Fruit fly (Drosophila melanogaster) whole organism, embryonic: Measurements from ENCODE around the gene CG15412.

Source experiments
- Ada2b ChIP-seq: fragments of 200-800 bp; sonication (Bioruptor generic); IDR thresholded peaks from 2 replicates; pipeline ENCODE4 v1.3.6; 2022; ENCODE audit warnings: missing biosample characterization, missing genetic modification characterization
- Bgb ChIP-seq: fragments of 200-800 bp; sonication (Bioruptor generic); IDR thresholded peaks from 2 replicates; pipeline ENCODE4 v1.3.6; 2022; ENCODE audit warnings: missing biosample characterization, missing genetic modification characterization; ENCODE audit not compliant: partially characterized antibody
- Blimp-1 ChIP-seq: fragments of 200-800 bp; sonication (Bioruptor generic); optimal IDR thresholded peaks from 3 replicates; lab custom pipeline; 2018; ENCODE audit warnings: missing biosample characterization, missing genetic modification characterization, mild to moderate bottlenecking, moderate library complexity, missing genetic modification reagents
- CG10321 ChIP-seq: fragments of 200-800 bp; sonication (Bioruptor generic); IDR thresholded peaks from 2 replicates; pipeline ENCODE4 v1.3.6; 2022; ENCODE audit warnings: missing biosample characterization, missing genetic modification characterization
- CG11456 ChIP-seq: fragments of 200-800 bp; sonication (Bioruptor generic); IDR thresholded peaks from 3 replicates; pipeline ENCODE4 v1.3.6; 2022; ENCODE audit warnings: missing biosample characterization, missing genetic modification characterization
- CG12299 ChIP-seq: fragments of 200-800 bp; sonication (Bioruptor generic); optimal IDR thresholded peaks from 2 replicates; lab custom pipeline; 2018; ENCODE audit warnings: missing biosample characterization, mild to moderate bottlenecking, missing genetic modification characterization
- CG14014 ChIP-seq: fragments of 200-800 bp; sonication (Bioruptor generic); IDR thresholded peaks from 2 replicates; pipeline ENCODE4 v1.3.6; 2022; ENCODE audit warnings: missing biosample characterization, missing genetic modification characterization
- CG15011 ChIP-seq: fragments of 200-800 bp; sonication (Bioruptor generic); optimal IDR thresholded peaks from 3 replicates; lab custom pipeline; 2018; ENCODE audit warnings: missing biosample characterization, mild to moderate bottlenecking, missing genetic modification characterization
- CG15514 ChIP-seq: fragments of 200-800 bp; sonication (Bioruptor generic); optimal IDR thresholded peaks from 3 replicates; lab custom pipeline; 2017; ENCODE audit warnings: missing biosample characterization, missing genetic modification characterization, mild to moderate bottlenecking, moderate library complexity, missing genetic modification reagents
- CG2199 ChIP-seq: fragments of 200-800 bp; sonication (Bioruptor generic); IDR thresholded peaks from 3 replicates; pipeline ENCODE4 v1.3.6; 2022; ENCODE audit warnings: missing biosample characterization, missing genetic modification characterization
- CG2678 ChIP-seq: fragments of 200-800 bp; sonication (Bioruptor generic); optimal IDR thresholded peaks from 3 replicates; lab custom pipeline; 2019; ENCODE audit warnings: missing biosample characterization, mild to moderate bottlenecking, missing genetic modification characterization, moderate library complexity
- CG2875 ChIP-seq: fragments of 200-800 bp; sonication (Bioruptor generic); optimal IDR thresholded peaks from 2 replicates; lab custom pipeline; 2017; ENCODE audit warnings: missing biosample characterization, mild to moderate bottlenecking, missing genetic modification characterization, missing genetic modification reagents
- CG3065 ChIP-seq: fragments of 200-800 bp; sonication (Bioruptor generic); optimal IDR thresholded peaks from 2 replicates; lab custom pipeline; 2016; ENCODE audit warnings: missing biosample characterization, missing genetic modification characterization
- CG3281 ChIP-seq: fragments of 200-800 bp; sonication (Bioruptor generic); optimal IDR thresholded peaks from 3 replicates; lab custom pipeline; 2017; ENCODE audit warnings: missing biosample characterization, mild to moderate bottlenecking, missing genetic modification characterization
- CG34224 ChIP-seq: fragments of 200-800 bp; sonication (Bioruptor generic); IDR thresholded peaks from 3 replicates; pipeline ENCODE4 v1.3.6; 2022; ENCODE audit warnings: missing biosample characterization, missing genetic modification characterization; ENCODE audit not compliant: partially characterized antibody
- CG6683 ChIP-seq: fragments of 200-800 bp; sonication (Bioruptor generic); optimal IDR thresholded peaks from 2 replicates; lab custom pipeline; 2017; ENCODE audit warnings: missing biosample characterization, mild to moderate bottlenecking, missing genetic modification characterization, missing genetic modification reagents
- CG6765 ChIP-seq: fragments of 200-800 bp; sonication (Bioruptor generic); optimal IDR thresholded peaks from 3 replicates; lab custom pipeline; 2017; ENCODE audit warnings: missing biosample characterization, mild to moderate bottlenecking, missing genetic modification characterization
- CG7271 ChIP-seq: fragments of 200-800 bp; sonication (Bioruptor generic); optimal IDR thresholded peaks from 2 replicates; lab custom pipeline; 2018; ENCODE audit warnings: missing biosample characterization, mild to moderate bottlenecking, missing genetic modification characterization, moderate library complexity
- CG7786 ChIP-seq: fragments of 200-800 bp; sonication (Bioruptor generic); optimal IDR thresholded peaks from 2 replicates; lab custom pipeline; 2016; ENCODE audit warnings: missing biosample characterization, missing genetic modification characterization
- CG9609 ChIP-seq: fragments of 200-800 bp; sonication (Bioruptor generic); optimal IDR thresholded peaks from 3 replicates; lab custom pipeline; 2016; ENCODE audit warnings: missing biosample characterization, missing genetic modification characterization
- CTCF ChIP-seq: fragments of 200-800 bp; sonication (Bioruptor generic); optimal IDR thresholded peaks from 2 replicates; lab custom pipeline; 2017; ENCODE audit warnings: missing biosample characterization, mild to moderate bottlenecking, missing genetic modification characterization, moderate library complexity
- E2f1 ChIP-seq: fragments of 200-800 bp; sonication (Bioruptor generic); IDR thresholded peaks from 2 replicates; pipeline ENCODE4 v1.3.6; 2022; ENCODE audit warnings: missing biosample characterization, missing genetic modification characterization
- GATAe ChIP-seq: fragments of 200-800 bp; sonication (Bioruptor generic); conservative IDR thresholded peaks from 2 replicates; pipeline ENCODE4 v1.3.6; 2022; ENCODE audit warnings: missing biosample characterization, missing genetic modification characterization
- Med ChIP-seq: fragments of 200-800 bp; sonication (Bioruptor generic); peaks from one replicate; lab custom pipeline; 2016; ENCODE audit warnings: missing biosample characterization, missing genetic modification characterization, mild to moderate bottlenecking, inconsistent platforms, moderate library complexity
- Nf-YC ChIP-seq: fragments of 200-800 bp; optimal IDR thresholded peaks from 3 replicates; lab custom pipeline; 2019; ENCODE audit warnings: missing biosample characterization, mild to moderate bottlenecking, missing genetic modification characterization, moderate library complexity
- NfI ChIP-seq: fragments of 200-800 bp; sonication (Bioruptor generic); optimal IDR thresholded peaks from 3 replicates; lab custom pipeline; 2018; ENCODE audit warnings: missing biosample characterization, mild to moderate bottlenecking, missing genetic modification characterization, moderate library complexity
- Optix ChIP-seq: fragments of 200-800 bp; sonication (Bioruptor generic); IDR thresholded peaks from 3 replicates; pipeline ENCODE4 v1.3.6; 2022; ENCODE audit warnings: missing biosample characterization, missing genetic modification characterization
- PHDP ChIP-seq: fragments of 200-800 bp; sonication (Bioruptor generic); optimal IDR thresholded peaks from 3 replicates; lab custom pipeline; 2018; ENCODE audit warnings: missing biosample characterization, mild to moderate bottlenecking, missing genetic modification characterization, moderate library complexity
- Scr ChIP-seq: fragments of 200-800 bp; sonication (Bioruptor generic); IDR thresholded peaks from 2 replicates; pipeline ENCODE4 v1.3.6; 2022; ENCODE audit warnings: missing biosample characterization, missing genetic modification characterization; ENCODE audit not compliant: partially characterized antibody
- Side ChIP-seq: fragments of 200-800 bp; sonication (Bioruptor generic); optimal IDR thresholded peaks from 2 replicates; lab custom pipeline; 2016; ENCODE audit warnings: missing biosample characterization, missing genetic modification characterization
- Sin3A ChIP-seq: fragments of >200 bp; optimal IDR thresholded peaks from 2 replicates; lab custom pipeline; 2018
- Trl ChIP-seq, 3 experiments: fragments of >200 bp in 2 of 3; fragments of 200-800 bp in 1 of 3; sonication (Bioruptor generic) in 1 of 3; optimal IDR thresholded peaks; 2 replicates in 1 of 3; 3 replicates in 2 of 3; lab custom pipeline; 2016 to 2017; ENCODE audit warnings: missing biosample characterization in 1 of 3, missing genetic modification characterization in 1 of 3
- btn ChIP-seq: fragments of 200-800 bp; sonication (Bioruptor generic); optimal IDR thresholded peaks from 2 replicates; lab custom pipeline; 2016; ENCODE audit warnings: missing biosample characterization, missing genetic modification characterization
- cg ChIP-seq: fragments of 200-800 bp; sonication (Bioruptor generic); optimal IDR thresholded peaks from 3 replicates; lab custom pipeline; 2019; ENCODE audit warnings: missing biosample characterization, mild to moderate bottlenecking, missing genetic modification characterization, moderate library complexity
- crc ChIP-seq: fragments of 200-800 bp; sonication (Bioruptor generic); optimal IDR thresholded peaks from 2 replicates; lab custom pipeline; 2016; ENCODE audit warnings: missing biosample characterization, missing genetic modification characterization
- emc ChIP-seq: fragments of 200-800 bp; sonication (Bioruptor generic); optimal IDR thresholded peaks from 2 replicates; lab custom pipeline; 2016; ENCODE audit warnings: missing biosample characterization, missing genetic modification characterization
- fu2 ChIP-seq: fragments of 200-800 bp; sonication (Bioruptor generic); optimal IDR thresholded peaks from 2 replicates; lab custom pipeline; 2016; ENCODE audit warnings: missing biosample characterization, missing genetic modification characterization
- jing ChIP-seq: fragments of 200-800 bp; sonication (Bioruptor generic); optimal IDR thresholded peaks from 2 replicates; lab custom pipeline; 2018; ENCODE audit warnings: missing biosample characterization, mild to moderate bottlenecking, missing genetic modification characterization
- mld ChIP-seq: fragments of 200-800 bp; sonication (Bioruptor generic); IDR thresholded peaks from 3 replicates; pipeline ENCODE4 v1.3.6; 2022; ENCODE audit warnings: missing biosample characterization, missing genetic modification characterization; ENCODE audit not compliant: partially characterized antibody
- nmo ChIP-seq: fragments of 200-800 bp; sonication (Bioruptor generic); optimal IDR thresholded peaks from 2 replicates; lab custom pipeline; 2018; ENCODE audit warnings: missing biosample characterization, mild to moderate bottlenecking, missing genetic modification characterization, moderate library complexity
- pnt ChIP-seq: fragments of 200-800 bp; sonication (Bioruptor generic); optimal IDR thresholded peaks from 3 replicates; lab custom pipeline; 2016; ENCODE audit warnings: missing biosample characterization, missing genetic modification characterization
- ro ChIP-seq: fragments of 200-800 bp; sonication (Bioruptor generic); IDR thresholded peaks from 2 replicates; pipeline ENCODE4 v1.3.6; 2022; ENCODE audit warnings: missing biosample characterization, missing genetic modification characterization
- schlank ChIP-seq: fragments of 200-800 bp; sonication (Bioruptor generic); optimal IDR thresholded peaks from 2 replicates; lab custom pipeline; 2018; ENCODE audit warnings: missing biosample characterization, mild to moderate bottlenecking, missing genetic modification characterization
- sens ChIP-seq: fragments of 200-800 bp; sonication (Bioruptor generic); peaks from one replicate; lab custom pipeline; 2016; ENCODE audit warnings: missing biosample characterization, missing genetic modification characterization
- tll ChIP-seq, 2 experiments: fragments of 200-800 bp in 1 of 2; fragments of >200 bp in 1 of 2; sonication (Bioruptor generic) in 1 of 2; optimal IDR thresholded peaks; 2 replicates each; lab custom pipeline; 2017 to 2019; ENCODE audit warnings: missing biosample characterization in 2 of 2, missing genetic modification characterization in 2 of 2, mild to moderate bottlenecking in 1 of 2, moderate library complexity in 1 of 2
- tna ChIP-seq: fragments of 200-800 bp; sonication (Bioruptor generic); IDR thresholded peaks from 2 replicates; pipeline ENCODE4 v1.3.6; 2022; ENCODE audit warnings: missing biosample characterization, missing genetic modification characterization; ENCODE audit not compliant: partially characterized antibody
- toy ChIP-seq: fragments of 200-800 bp; sonication (Bioruptor generic); IDR thresholded peaks from 2 replicates; pipeline ENCODE4 v1.3.6; 2022; ENCODE audit warnings: missing biosample characterization, missing genetic modification characterization
- trh ChIP-seq: fragments of 200-800 bp; sonication (Bioruptor generic); optimal IDR thresholded peaks from 2 replicates; lab custom pipeline; 2016; ENCODE audit warnings: missing biosample characterization, missing genetic modification characterization
- usp ChIP-seq: fragments of >200 bp; optimal IDR thresholded peaks from 2 replicates; lab custom pipeline; 2017; ENCODE audit warnings: missing biosample characterization, missing genetic modification characterization
- vnd ChIP-seq: fragments of 200-800 bp; sonication (Bioruptor generic); IDR thresholded peaks from 3 replicates; pipeline ENCODE4 v1.3.6; 2022; ENCODE audit warnings: missing biosample characterization, missing genetic modification characterization; ENCODE audit not compliant: partially characterized antibody
- wdn ChIP-seq: fragments of 200-800 bp; sonication (Bioruptor generic); IDR thresholded peaks from 2 replicates; pipeline ENCODE4 v1.3.6; 2022; ENCODE audit warnings: missing biosample characterization, missing genetic modification characterization

CG15412 gene

DNA sequence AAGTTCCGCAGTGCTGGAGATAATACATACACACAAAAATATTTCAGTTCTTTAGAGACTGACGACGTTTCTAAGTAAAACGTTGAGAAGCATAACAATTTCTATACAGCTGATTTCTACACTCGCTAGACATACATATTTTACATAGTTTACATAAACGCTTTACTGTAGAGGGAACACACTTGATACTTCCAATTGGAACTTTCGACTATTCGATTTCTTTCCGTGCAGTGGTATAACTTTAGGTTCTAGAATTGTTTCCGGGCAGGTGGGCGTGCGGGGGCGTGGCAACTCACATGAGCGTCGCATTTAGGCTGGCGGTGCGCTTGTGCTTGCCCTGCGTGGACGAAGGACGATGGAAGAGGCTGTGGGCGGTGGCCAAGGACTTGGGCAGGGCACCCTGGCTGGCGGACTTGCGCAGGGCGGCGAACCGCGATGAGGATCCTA is 3.0 kb downstream of the CG15412 start (continued):
- TF ChIP-seq CG34224 (GFP tag; lab: Robert Waterston, UW) (0 out of 3 replicates have a peak, but pooled peaks have one; percentile 27), pnt (GFP tag; lab: Kevin White, UChicago) (no peak), ro (GFP tag; lab: Robert Waterston, UW) (no peak), Side (no peak), crc (no peak), fu2 (GFP tag; lab: Kevin White, UChicago) (no peak), btn (GFP tag; lab: Kevin White, UChicago) (peak; percentile 5), PHDP (tag; lab: Kevin White, UChicago) (peak; percentile 7), usp (no peak), CG14014 (GFP tag; lab: Robert Waterston, UW) (0 out of 2 replicates have a peak, but pooled peaks have one; percentile 13), Trl (optimal IDR thresholded peaks at IDR 0.05; lab: Kevin White, UChicago) (no peak), Trl (GFP tag; optimal IDR thresholded peaks at IDR 0.05; lab: Kevin White, UChicago) (no peak), CG6765 (GFP tag; lab: Kevin White, UChicago) (no peak), tna (GFP tag; lab: Robert Waterston, UW) (no peak), Blimp-1 (GFP tag; lab: Kevin White, UChicago) (no peak), Med (GFP tag; lab: Kevin White, UChicago) (peak; percentile 87), sens (GFP tag; lab: Kevin White, UChicago) (peak; percentile 19), CG7786 (GFP tag; lab: Kevin White, UChicago) (no peak), CG11456 (no peak), NfI (GFP tag; lab: Kevin White, UChicago) (peak; percentile 4), CG9609 (GFP tag; lab: Kevin White, UChicago) (peak; percentile 2), CG3065 (peak; percentile 65), Scr (GFP tag; lab: Robert Waterston, UW) (no peak), mld (GFP tag; lab: Robert Waterston, UW) (no peak), CG2199 (GFP tag; lab: Robert Waterston, UW) (no peak; the same call in 2 of the 3 replicates), Ada2b (GFP tag; lab: Robert Waterston, UW) (no peak), nmo (GFP tag; lab: Kevin White, UChicago) (peak; percentile 16), GATAe (GFP tag; lab: Robert Waterston, UW) (no peak), emc (GFP tag; lab: Kevin White, UChicago) (no peak), CTCF (GFP tag; lab: Kevin White, UChicago) (peak; percentile 29), CG12299 (no peak), CG3281 (no peak), Bgb (peak; percentile 67), jing (GFP tag; lab: Kevin White, UChicago) (no peak), Nf-YC (tag; lab: Kevin White, UChicago) (no peak), CG6683 (GFP tag; lab: Kevin White, UChicago) (no peak), wdn (0 out of 2 replicates have a peak, but pooled peaks have one; percentile 22), vnd (GFP tag; lab: Robert Waterston, UW) (peak; percentile 22; the same call in 1 of the 3 replicates), CG15514 (no peak), trh (GFP tag; lab: Kevin White, UChicago) (no peak), CG2678 (tag; lab: Kevin White, UChicago) (peak; percentile 16), tll (GFP tag; optimal IDR thresholded peaks at IDR 0.05; lab: Kevin White, UChicago) (no peak), E2f1 (GFP tag; lab: Robert Waterston, UW) (no peak), CG2875 (GFP tag; lab: Kevin White, UChicago) (no peak), CG10321 (no peak), CG7271 (tag; lab: Kevin White, UChicago) (no peak), CG15011 (GFP tag; lab: Kevin White, UChicago) (no peak), cg (GFP tag; lab: Kevin White, UChicago) (no peak), Sin3A (no peak), Optix (GFP tag; lab: Robert Waterston, UW) (no peak), toy (GFP tag; lab: Robert Waterston, UW) (no peak), schlank (tag; lab: Kevin White, UChicago) (no peak)
